Worm (Caenorhabditis elegans): ENCODE data around the gene T09F3.2.

- TF ChIP-seq W03F9.2 (tag; optimal IDR thresholded peaks at IDR 0.05) (no peak), dao-5 (tag; optimal IDR thresholded peaks at IDR 0.05) (no peak)
These were observed 39.0 kb upstream of the T09F3.2 start, which contains the start of gene C07E3.8 for ce11 chrII:10351963-10352362.
